Worm (Caenorhabditis elegans): ENCODE data around the gene F33H12.7.

DNA sequence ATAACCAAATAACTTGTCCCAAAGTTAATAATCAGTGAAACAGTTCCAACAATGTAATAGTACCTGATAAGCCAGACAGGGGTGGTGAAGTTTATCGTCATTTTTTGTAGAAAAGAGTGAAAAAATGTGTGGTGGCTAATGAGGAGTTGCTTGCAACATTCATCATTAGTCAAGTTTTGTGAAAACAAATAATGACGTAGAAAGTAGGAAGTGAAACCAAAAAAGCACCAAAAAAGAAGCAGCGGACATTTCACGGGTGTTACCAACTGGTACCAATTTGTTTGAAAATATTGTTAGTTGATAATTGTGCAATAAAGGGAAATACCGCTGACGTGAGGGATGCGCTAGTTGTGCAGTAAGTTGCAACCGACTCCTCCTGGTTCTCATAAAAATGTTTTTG, 1.2 kb downstream of the F33H12.7 start, which contains the start of gene sri-36:
- no peak for TF ChIP-seq fkh-10 (GFP tag; optimal IDR thresholded peaks at IDR 0.05)
- no peak for TF ChIP-seq nhr-12 (tag; optimal IDR thresholded peaks at IDR 0.05)
- TF ChIP-seq nhr-71 (tag; optimal IDR thresholded peaks at IDR 0.05) = no peak
- TF ChIP-seq unc-130 (tag; optimal IDR thresholded peaks at IDR 0.05) = no peak
- no peak for TF ChIP-seq mep-1 (tag; optimal IDR thresholded peaks at IDR 0.05)

Data from whole organism, L1 larva.